Fruit fly (Drosophila melanogaster): Measurements from ENCODE around the gene ergic53.

Gene ergic53

dm6 chr3L:8524816-8525625, 9.8 kb upstream of the ergic53 start, which contains the start of the genes GstO1 and foi (continued):
- TF ChIP-seq CG15601 (tag; optimal IDR thresholded peaks at IDR 0.05) (peak; percentile 14), vvl (GFP tag; IDR thresholded peaks at IDR 0.05) (peak; percentile 48), CG10543 (GFP tag; optimal IDR thresholded peaks at IDR 0.05) (no peak), CG2678 (tag; optimal IDR thresholded peaks at IDR 0.05) (peak; percentile 44), emc (GFP tag; optimal IDR thresholded peaks at IDR 0.05) (no peak), caup (GFP tag; optimal IDR thresholded peaks at IDR 0.05; ENCODE audit: severe bottlenecking) (no peak), Doc2 (GFP tag; IDR thresholded peaks at IDR 0.05) (no peak), CG3847 (GFP tag; IDR thresholded peaks at IDR 0.05) (peak; percentile 36), usp (GFP tag; optimal IDR thresholded peaks at IDR 0.05) (no peak), shn (GFP tag; optimal IDR thresholded peaks at IDR 0.05) (no peak), da (GFP tag; optimal IDR thresholded peaks at IDR 0.05) (no peak), CG6765 (GFP tag; optimal IDR thresholded peaks at IDR 0.05) (peak; percentile 44), CG7745 (tag; optimal IDR thresholded peaks at IDR 0.05) (no peak), psq (GFP tag; optimal IDR thresholded peaks at IDR 0.05) (peak; percentile 12), eyg (GFP tag; optimal IDR thresholded peaks at IDR 0.05) (no peak), CG2116 (GFP tag; optimal IDR thresholded peaks at IDR 0.05) (peak; percentile 95), CG4282 (GFP tag; optimal IDR thresholded peaks at IDR 0.05) (no peak), CG8924 (tag; optimal IDR thresholded peaks at IDR 0.05) (peak; percentile 90), fd102C (GFP tag; optimal IDR thresholded peaks at IDR 0.05) (no peak), CG3281 (GFP tag; optimal IDR thresholded peaks at IDR 0.05) (peak; percentile 19), oc (tag; optimal IDR thresholded peaks at IDR 0.05) (no peak), zen (tag; optimal IDR thresholded peaks at IDR 0.05) (peak; percentile 27), CG31388 (GFP tag; optimal IDR thresholded peaks at IDR 0.05) (no peak), br (optimal IDR thresholded peaks at IDR 0.05) (no peak), CG14860 (GFP tag; IDR thresholded peaks at IDR 0.05; ENCODE audit: partially characterized antibody) (peak; percentile 99), CG4730 (GFP tag; IDR thresholded peaks at IDR 0.05) (no peak), CG11456 (GFP tag; IDR thresholded peaks at IDR 0.05) (no peak), Gsc (GFP tag; IDR thresholded peaks at IDR 0.05) (no peak), CG11093 (GFP tag; IDR thresholded peaks at IDR 0.05) (no peak), zfh2 (GFP tag; optimal IDR thresholded peaks at IDR 0.05) (peak; percentile 39), wek (GFP tag; optimal IDR thresholded peaks at IDR 0.05) (no peak), CG7987 (GFP tag; optimal IDR thresholded peaks at IDR 0.05) (no peak), CG6272 (GFP tag; IDR thresholded peaks at IDR 0.05) (peak; percentile 60; the same call in 1 of the 2 replicates), hth (optimal IDR thresholded peaks at IDR 0.05) (no peak), Adf1 (GFP tag; IDR thresholded peaks at IDR 0.05) (peak; percentile 26; the same call in 1 of the 2 replicates), HLH3B (GFP tag; IDR thresholded peaks at IDR 0.05) (0 out of 2 replicates have a peak, but pooled peaks have one; percentile 29), CG9215 (GFP tag; IDR thresholded peaks at IDR 0.05) (no peak), Abd-B (GFP tag; optimal IDR thresholded peaks at IDR 0.05) (peak; percentile 31), CG14441 (GFP tag; IDR thresholded peaks at IDR 0.05) (no peak), phol (tag; optimal IDR thresholded peaks at IDR 0.05) (peak; percentile 63), az2 (GFP tag; optimal IDR thresholded peaks at IDR 0.05) (no peak), CG14965 (GFP tag; optimal IDR thresholded peaks at IDR 0.05; ENCODE audit: borderline replicate concordance) (no peak), fd3F (GFP tag; optimal IDR thresholded peaks at IDR 0.05) (no peak), Mes4 (GFP tag; optimal IDR thresholded peaks at IDR 0.05) (peak; percentile 14), CTCF (GFP tag; optimal IDR thresholded peaks at IDR 0.05) (peak; percentile 6), nau (GFP tag; optimal IDR thresholded peaks at IDR 0.05) (no peak), CG5953 (GFP tag; IDR thresholded peaks at IDR 0.05) (no peak), CG12769 (tag; optimal IDR thresholded peaks at IDR 0.05) (no peak), CG3407 (GFP tag; optimal IDR thresholded peaks at IDR 0.05) (no peak), CG2120 (GFP tag; optimal IDR thresholded peaks at IDR 0.05) (peak; percentile 56), MESR4 (GFP tag; optimal IDR thresholded peaks at IDR 0.05) (peak; percentile 77)

All from whole organism, embryonic.